Worm (Caenorhabditis elegans) whole organism, young adult: ENCODE results near the gene T23F11.11.

Experiments
- B0336.3 ChIP-seq: fragments of 200-800 bp; sonication (Bioruptor generic); IDR thresholded peaks from 2 replicates; pipeline ENCODE4 v1.3.6; 2022; ENCODE audit warnings: missing genetic modification characterization, missing compliant biosample characterization
- D2030.7 ChIP-seq: fragments of 200-800 bp; sonication (Bioruptor generic); IDR thresholded peaks from 2 replicates; pipeline ENCODE4 v1.3.6; 2022; ENCODE audit warnings: missing genetic modification reagents, missing genetic modification characterization, missing compliant biosample characterization
- F10E7.11 ChIP-seq: sonication (generic microtip); optimal IDR thresholded peaks from 2 replicates; lab custom pipeline; 2017; ENCODE audit warnings: mild to moderate bottlenecking, missing genetic modification characterization, moderate library complexity, missing compliant biosample characterization
- F52B5.7 ChIP-seq: sonication (generic microtip); optimal IDR thresholded peaks from 2 replicates; lab custom pipeline; 2016; ENCODE audit warnings: mild to moderate bottlenecking, missing genetic modification characterization, missing compliant biosample characterization
- F57C9.4 ChIP-seq: sonication (generic microtip); optimal IDR thresholded peaks from 2 replicates; lab custom pipeline; 2017; ENCODE audit warnings: mild to moderate bottlenecking, missing genetic modification characterization, missing compliant biosample characterization
- K11D2.4 ChIP-seq: fragments of 200-800 bp; sonication (Bioruptor generic); IDR thresholded peaks from 2 replicates; pipeline ENCODE4 v1.3.6; 2022; ENCODE audit warnings: missing genetic modification reagents, missing genetic modification characterization, missing compliant biosample characterization
- K12H6.12 ChIP-seq: fragments of 200-800 bp; sonication (Bioruptor generic); optimal IDR thresholded peaks from 2 replicates; lab custom pipeline; 2018; ENCODE audit warnings: mild to moderate bottlenecking, missing genetic modification characterization, missing compliant biosample characterization
- ZK185.1 ChIP-seq: sonication (generic microtip); optimal IDR thresholded peaks from 2 replicates; lab custom pipeline; 2016; ENCODE audit warnings: mild to moderate bottlenecking, missing genetic modification characterization, missing compliant biosample characterization; ENCODE audit not compliant: poor library complexity, severe bottlenecking
- ama-1 ChIP-seq, 3 experiments: fragments of 150-350 bp in 1 of 3; sonication (generic microtip) in 2 of 3; optimal IDR thresholded peaks; 2 replicates each; lab custom pipeline; 2014 to 2018; ENCODE audit warnings: missing biosample characterization in 2 of 3, missing genetic modification characterization in 2 of 3, missing genetic modification reagents in 2 of 3
- atf-7 ChIP-seq: sonication (generic microtip); optimal IDR thresholded peaks from 2 replicates; lab custom pipeline; 2017; ENCODE audit warnings: mild to moderate bottlenecking, missing genetic modification characterization, missing compliant biosample characterization
- attf-5 ChIP-seq: fragments of 200-800 bp; sonication (Bioruptor generic); optimal IDR thresholded peaks from 2 replicates; lab custom pipeline; 2018; ENCODE audit warnings: mild to moderate bottlenecking, missing genetic modification characterization, missing compliant biosample characterization
- cebp-1 ChIP-seq, 2 experiments: fragments of 200-800 bp in 1 of 2; sonication (Bioruptor generic) in 1 of 2; sonication (generic microtip) in 1 of 2; IDR thresholded peaks in 1 of 2; optimal IDR thresholded peaks in 1 of 2; 2 replicates each; pipeline versions ENCODE4 v1.3.6 to Lab custom; 2017 to 2022; ENCODE audit warnings: missing compliant biosample characterization in 2 of 2, missing genetic modification characterization in 2 of 2, mild to moderate bottlenecking in 1 of 2, missing genetic modification reagents in 1 of 2, moderate library complexity in 1 of 2
- ceh-27 ChIP-seq: fragments of 200-800 bp; sonication (Bioruptor generic); optimal IDR thresholded peaks from 2 replicates; lab custom pipeline; 2018; ENCODE audit warnings: mild to moderate bottlenecking, missing genetic modification characterization, moderate library complexity, missing compliant biosample characterization
- ceh-79 ChIP-seq: sonication (generic microtip); optimal IDR thresholded peaks from 2 replicates; lab custom pipeline; 2017; ENCODE audit warnings: mild to moderate bottlenecking, missing genetic modification characterization, missing compliant biosample characterization
- egl-18 ChIP-seq: fragments of 200-800 bp; sonication (Bioruptor generic); IDR thresholded peaks from 2 replicates; pipeline ENCODE4 v1.3.6; 2022; ENCODE audit warnings: missing genetic modification reagents, missing genetic modification characterization, missing compliant biosample characterization
- egrh-3 ChIP-seq: fragments of 200-800 bp; sonication (Bioruptor generic); IDR thresholded peaks from 2 replicates; pipeline ENCODE4 v1.3.6; 2022; ENCODE audit warnings: missing genetic modification reagents, missing genetic modification characterization, missing compliant biosample characterization
- ekl-4 ChIP-seq: fragments of 200-800 bp; sonication (Bioruptor generic); IDR thresholded peaks from 2 replicates; pipeline ENCODE4 v1.3.6; 2022; ENCODE audit warnings: missing genetic modification reagents, missing genetic modification characterization, missing compliant biosample characterization
- hmg-1.2 ChIP-seq: fragments of 200-800 bp; sonication (Bioruptor generic); IDR thresholded peaks from 2 replicates; pipeline ENCODE4 v1.3.6; 2022; ENCODE audit warnings: missing genetic modification reagents, missing genetic modification characterization, missing compliant biosample characterization
- let-526 ChIP-seq: fragments of 200-800 bp; sonication (Bioruptor generic); IDR thresholded peaks from 2 replicates; pipeline ENCODE4 v1.3.6; 2022; ENCODE audit warnings: missing genetic modification reagents, missing genetic modification characterization, missing compliant biosample characterization
- lin-26 ChIP-seq: fragments of 200-800 bp; sonication (Bioruptor generic); IDR thresholded peaks from 2 replicates; pipeline ENCODE4 v1.3.6; 2022; ENCODE audit warnings: missing genetic modification reagents, missing genetic modification characterization, missing compliant biosample characterization
- lin-35 ChIP-seq, 3 experiments: fragments of 150-350 bp in 2 of 3; sonication (generic microtip) in 1 of 3; optimal IDR thresholded peaks; 2 replicates each; lab custom pipeline; 2014 to 2018; ENCODE audit warnings: missing biosample characterization in 3 of 3, missing genetic modification characterization in 3 of 3, missing genetic modification reagents in 3 of 3
- lir-1 ChIP-seq: fragments of 200-800 bp; sonication (Bioruptor generic); conservative IDR thresholded peaks from 2 replicates; pipeline ENCODE4 v1.3.6; 2022; ENCODE audit warnings: missing genetic modification reagents, missing genetic modification characterization, missing compliant biosample characterization
- madf-6 ChIP-seq: fragments of 200-800 bp; sonication (Bioruptor generic); IDR thresholded peaks from 2 replicates; pipeline ENCODE4 v1.3.6; 2022; ENCODE audit warnings: missing genetic modification reagents, missing genetic modification characterization, missing compliant biosample characterization
- mel-28 ChIP-seq: sonication (generic microtip); optimal IDR thresholded peaks from 2 replicates; lab custom pipeline; 2016; ENCODE audit warnings: borderline replicate concordance, mild to moderate bottlenecking, missing genetic modification characterization, missing compliant biosample characterization
- mes-4 ChIP-seq: sonication (generic microtip); optimal IDR thresholded peaks from 2 replicates; lab custom pipeline; 2016; ENCODE audit warnings: missing genotype, missing genetic modification characterization, missing compliant biosample characterization
- nfya-2 ChIP-seq: fragments of 200-800 bp; sonication (Bioruptor generic); IDR thresholded peaks from 2 replicates; pipeline ENCODE4 v1.3.6; 2022; ENCODE audit warnings: missing genetic modification reagents, missing genetic modification characterization, missing compliant biosample characterization
- nhr-80 ChIP-seq: sonication (generic microtip); optimal IDR thresholded peaks from 2 replicates; lab custom pipeline; 2016; ENCODE audit warnings: missing genetic modification characterization, missing compliant biosample characterization
- pha-4 ChIP-seq: fragments of 150-350 bp; sonication (generic microtip); optimal IDR thresholded peaks from 2 replicates; lab custom pipeline; 2014; ENCODE audit warnings: missing biosample characterization, missing genetic modification reagents, missing genetic modification characterization
- rcor-1 ChIP-seq: fragments of 200-800 bp; sonication (Bioruptor generic); IDR thresholded peaks from 2 replicates; pipeline ENCODE4 v1.3.6; 2022; ENCODE audit warnings: missing genetic modification reagents, missing genetic modification characterization, missing compliant biosample characterization
- sdz-38 ChIP-seq: sonication (generic microtip); optimal IDR thresholded peaks from 2 replicates; lab custom pipeline; 2016; ENCODE audit warnings: missing genotype, missing genetic modification characterization, missing compliant biosample characterization
- snpc-1.3 ChIP-seq: sonication (generic microtip); optimal IDR thresholded peaks from 2 replicates; lab custom pipeline; 2017; ENCODE audit warnings: missing genetic modification characterization, mild to moderate bottlenecking, missing compliant biosample characterization, antibody characterized with exemption, moderate library complexity, missing genotype, missing genetic modification reagents; ENCODE audit not compliant: insufficient read depth
- sptf-2 ChIP-seq: fragments of 200-800 bp; sonication (Bioruptor generic); optimal IDR thresholded peaks from 2 replicates; lab custom pipeline; 2018; ENCODE audit warnings: mild to moderate bottlenecking, missing genetic modification characterization, missing compliant biosample characterization
- unc-130 ChIP-seq: sonication (generic microtip); optimal IDR thresholded peaks from 2 replicates; lab custom pipeline; 2016; ENCODE audit warnings: missing genetic modification reagents, missing genetic modification characterization, missing compliant biosample characterization
- unc-62 ChIP-seq: fragments of 150-350 bp; optimal IDR thresholded peaks from 2 replicates; lab custom pipeline; 2014; ENCODE audit warnings: missing biosample characterization, missing genetic modification reagents, missing genetic modification characterization
- ztf-18 ChIP-seq: sonication (generic microtip); optimal IDR thresholded peaks from 2 replicates; lab custom pipeline; 2016; ENCODE audit warnings: missing genotype, mild to moderate bottlenecking, missing genetic modification characterization, missing compliant biosample characterization
- ztf-22 ChIP-seq: fragments of 200-800 bp; sonication (Bioruptor generic); optimal IDR thresholded peaks from 2 replicates; lab custom pipeline; 2018; ENCODE audit warnings: mild to moderate bottlenecking, missing genetic modification characterization, moderate library complexity, missing compliant biosample characterization
- ztf-6 ChIP-seq: fragments of 200-800 bp; sonication (Bioruptor generic); IDR thresholded peaks from 2 replicates; pipeline ENCODE4 v1.3.6; 2022; ENCODE audit warnings: missing genetic modification reagents, missing genetic modification characterization, missing compliant biosample characterization

The T23F11.11 gene

DNA sequence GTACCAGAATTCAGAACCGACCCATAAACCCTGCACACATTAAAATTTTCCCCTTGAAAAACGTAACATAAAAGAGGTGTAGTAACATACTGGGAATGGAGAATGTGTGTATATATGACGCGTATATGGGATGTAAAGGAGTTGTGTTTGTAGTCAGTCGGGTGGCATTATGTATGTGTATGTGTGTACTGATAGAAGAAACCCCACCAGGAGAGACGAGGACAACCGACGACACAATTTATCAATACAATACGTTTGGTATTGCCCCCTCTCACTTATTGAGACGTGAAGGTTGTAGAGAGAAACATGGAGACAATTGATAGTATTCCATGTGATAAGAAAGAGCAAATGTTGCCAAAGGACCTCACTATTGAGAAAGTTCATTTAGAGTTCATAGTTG lies 3.3 kb downstream of the T23F11.11 start:
- no peak for TF ChIP-seq snpc-1.3 (tag; lab: Kevin White, UChicago)
- no peak for TF ChIP-seq rcor-1 (GFP tag; lab: Robert Waterston, UW)
- TF ChIP-seq lir-1 (GFP tag; lab: Robert Waterston, UW): no peak
- no peak for TF ChIP-seq mes-4 (tag; lab: Kevin White, UChicago)
- no peak for TF ChIP-seq pha-4 (tag; lab: Kevin White, UChicago)
- peak; percentile 23 for TF ChIP-seq nhr-80 (tag; lab: Kevin White, UChicago)
- no peak for TF ChIP-seq ceh-79 (tag; lab: Kevin White, UChicago)

DNA sequence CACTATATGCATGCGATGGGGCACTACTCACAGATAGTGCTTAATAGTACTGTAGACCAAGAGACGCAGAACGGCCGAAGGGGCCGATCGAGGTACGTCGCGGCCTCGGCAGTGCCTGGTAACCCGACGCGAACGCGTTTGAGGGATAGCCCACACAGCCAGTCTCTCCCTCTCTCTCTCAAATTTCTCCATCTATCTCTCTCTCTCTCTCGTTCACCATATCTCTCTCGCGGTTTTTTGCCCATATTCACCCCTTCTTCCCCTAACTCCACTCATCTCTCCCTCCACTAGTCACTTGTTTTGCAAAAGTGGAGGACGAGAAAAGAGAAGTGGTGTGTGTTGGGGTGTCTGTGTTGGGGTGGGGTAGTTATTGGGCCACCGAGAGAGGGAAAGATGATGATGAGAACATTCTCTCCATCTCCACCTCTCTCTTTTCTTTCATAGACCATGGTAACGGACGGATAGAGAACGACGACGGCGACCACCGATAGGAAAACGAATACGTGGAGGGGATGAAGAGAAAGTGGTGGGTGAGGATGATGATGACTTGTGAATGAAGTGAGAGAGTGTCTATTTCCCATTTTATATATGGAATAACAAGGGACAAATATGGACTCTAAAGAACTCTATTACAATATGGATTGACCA lies 4.5 kb downstream of the T23F11.11 start:
- TF ChIP-seq hmg-1.2 (GFP tag; lab: Robert Waterston, UW): peak; percentile 54; the same call in 1 of the 2 replicates
- peak; percentile 6 for TF ChIP-seq attf-5 (GFP tag; lab: Kevin White, UChicago)
- no peak for TF ChIP-seq atf-7 (tag; lab: Kevin White, UChicago)
- TF ChIP-seq lir-1 (GFP tag; lab: Robert Waterston, UW): peak; percentile 26; the same call in 1 of the 2 replicates
- TF ChIP-seq ztf-6: no peak
- TF ChIP-seq B0336.3 (GFP tag; lab: Robert Waterston, UW): no peak
- TF ChIP-seq ceh-27 (GFP tag; lab: Kevin White, UChicago): peak; percentile 86

DNA sequence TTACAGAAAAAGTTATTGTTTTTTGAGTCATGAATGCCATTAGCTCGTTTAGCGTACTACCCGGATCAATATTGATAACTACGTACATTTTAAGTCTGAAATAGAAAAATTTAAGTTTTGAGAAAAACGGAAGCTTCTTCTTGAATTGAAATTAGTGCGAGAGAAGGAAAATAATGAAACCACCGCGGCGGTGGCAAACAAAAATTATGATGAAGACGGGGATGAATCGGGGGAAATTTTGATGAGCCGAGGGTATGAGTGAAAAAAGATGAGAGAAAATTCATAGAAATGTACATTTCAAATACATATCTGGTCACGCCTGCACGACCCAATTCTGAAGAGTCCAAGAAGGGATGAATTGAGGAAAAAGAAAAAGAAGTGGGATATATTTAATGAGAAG lies 6.1 kb downstream of the T23F11.11 start, which contains the start of gene T23F11.4:
TSS of gene T23F11.4 (minus strand) at position 101 of the 400 bp plus-strand sequence.
- TF ChIP-seq mel-28 (tag; lab: Kevin White, UChicago) (no peak), egrh-3 (no peak), atf-7 (tag; lab: Kevin White, UChicago) (no peak), D2030.7 (GFP tag; lab: Robert Waterston, UW) (no peak), sdz-38 (no peak), F57C9.4 (tag; lab: Kevin White, UChicago) (no peak), madf-6 (GFP tag; lab: Robert Waterston, UW) (no peak), egl-18 (GFP tag; lab: Robert Waterston, UW) (no peak), F10E7.11 (tag; lab: Kevin White, UChicago) (no peak), F52B5.7 (no peak), ekl-4 (GFP tag; lab: Robert Waterston, UW) (no peak), unc-62 (no peak), nfya-2 (no peak), ama-1 (optimal IDR thresholded peaks at IDR 0.05; lab: Kevin White, UChicago) (no peak), ama-1 (GFP tag; optimal IDR thresholded peaks at IDR 0.05; lab: Kevin White, UChicago) (no peak), unc-130 (GFP tag; lab: Kevin White, UChicago) (no peak), rcor-1 (GFP tag; lab: Robert Waterston, UW) (no peak), ztf-22 (no peak), pha-4 (tag; lab: Kevin White, UChicago) (no peak)

DNA sequence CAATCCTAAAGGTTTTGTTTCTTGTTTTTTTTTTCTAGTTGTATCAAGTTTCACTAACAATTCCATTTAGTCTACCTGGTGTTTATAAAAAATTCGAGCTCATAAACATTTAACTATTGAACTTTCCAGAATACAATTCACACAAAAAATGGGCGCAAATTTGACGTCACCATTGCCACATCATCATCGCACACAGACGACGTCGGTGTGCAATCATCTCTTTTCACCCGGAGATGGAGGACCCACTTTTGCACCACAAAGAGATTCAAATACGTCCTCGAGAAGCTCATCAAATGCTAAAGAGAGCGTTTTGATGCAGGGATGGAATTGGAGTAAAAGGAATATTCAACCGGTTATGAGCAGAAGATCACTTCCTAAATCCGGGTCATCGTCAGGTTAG lies 12.0 kb downstream of the T23F11.11 start:
- TF ChIP-seq let-526: no peak
- TF ChIP-seq ceh-27 (GFP tag; lab: Kevin White, UChicago): peak; percentile 72

DNA sequence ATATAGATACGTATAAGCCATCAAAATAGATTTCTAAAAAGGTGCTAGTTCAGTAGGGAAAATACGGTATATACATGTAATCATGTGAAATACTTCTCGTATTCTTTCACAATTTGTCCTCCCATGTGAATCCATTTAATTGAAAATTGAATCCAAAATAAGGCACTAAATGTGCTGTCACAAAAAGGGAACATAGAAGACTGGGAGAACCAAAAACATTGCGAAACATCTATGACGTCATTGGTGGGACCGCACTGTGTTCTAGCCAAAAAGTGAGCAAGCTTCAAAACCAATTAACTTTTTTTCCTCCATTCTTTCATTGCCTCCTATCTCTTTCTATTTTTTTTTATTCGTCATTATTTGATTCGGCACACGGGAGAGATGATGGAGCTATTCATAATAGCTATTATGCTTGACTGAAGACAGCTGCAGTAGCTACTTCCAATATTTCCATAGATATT lies 13.0 kb downstream of the T23F11.11 start, which contains the start of gene cdka-1:
TSS of gene cdka-1 (plus strand) at position 411 of the 461 bp plus-strand sequence.
- TF ChIP-seq hmg-1.2 (GFP tag; lab: Robert Waterston, UW) (no peak), cebp-1 (GFP tag; IDR thresholded peaks at IDR 0.05; lab: Robert Waterston, UW) (no peak), cebp-1 (tag; optimal IDR thresholded peaks at IDR 0.05; lab: Kevin White, UChicago) (peak; percentile 86), sptf-2 (no peak), lin-35 (GFP tag; optimal IDR thresholded peaks at IDR 0.05; lab: Kevin White, UChicago) (peak in 1 of 3 experiments; percentile 45), ztf-18 (tag; lab: Kevin White, UChicago) (no peak), K12H6.12 (tag; lab: Kevin White, UChicago) (peak; percentile 60), lin-26 (GFP tag; lab: Robert Waterston, UW) (no peak), atf-7 (tag; lab: Kevin White, UChicago) (peak; percentile 47), ZK185.1 (tag; lab: Kevin White, UChicago) (no peak), K11D2.4 (GFP tag; lab: Robert Waterston, UW) (no peak), ceh-79 (tag; lab: Kevin White, UChicago) (no peak)
- TF ChIP-seq, all 124 proteins: peak for 4
